Fruit fly (Drosophila melanogaster) whole organism, embryonic: Measurements from ENCODE around the gene Gr61a.

ENCODE experiments used
- CG10462 ChIP-seq: fragments of 200-800 bp; sonication (Bioruptor generic); optimal IDR thresholded peaks from 2 replicates; lab custom pipeline; 2016; ENCODE audit warnings: missing biosample characterization, missing genetic modification characterization
- CG10654 ChIP-seq: fragments of 200-800 bp; sonication (Bioruptor generic); optimal IDR thresholded peaks from 2 replicates; lab custom pipeline; 2016; ENCODE audit warnings: missing biosample characterization, missing genetic modification characterization
- CG11398 ChIP-seq: fragments of 200-800 bp; sonication (Bioruptor generic); optimal IDR thresholded peaks from 2 replicates; lab custom pipeline; 2016; ENCODE audit warnings: missing biosample characterization, missing genetic modification characterization
- CG13123 ChIP-seq: fragments of 200-800 bp; sonication (Bioruptor generic); optimal IDR thresholded peaks from 2 replicates; lab custom pipeline; 2016; ENCODE audit warnings: missing biosample characterization, missing genetic modification characterization
- CG13894 ChIP-seq: fragments of 200-800 bp; sonication (Bioruptor generic); optimal IDR thresholded peaks from 3 replicates; lab custom pipeline; 2018; ENCODE audit warnings: missing biosample characterization, mild to moderate bottlenecking, missing genetic modification characterization, moderate library complexity
- CG1647 ChIP-seq: fragments of 200-800 bp; sonication (Bioruptor generic); optimal IDR thresholded peaks from 3 replicates; lab custom pipeline; 2016; ENCODE audit warnings: missing biosample characterization, missing genetic modification characterization
- CG17361 ChIP-seq: fragments of 200-800 bp; sonication (Bioruptor generic); IDR thresholded peaks from 3 replicates; pipeline ENCODE4 v1.3.6; 2022; ENCODE audit warnings: missing biosample characterization, missing genetic modification characterization
- CG17802 ChIP-seq: fragments of 200-800 bp; sonication (Bioruptor generic); optimal IDR thresholded peaks from 2 replicates; lab custom pipeline; 2018; ENCODE audit warnings: missing biosample characterization, mild to moderate bottlenecking, missing genetic modification characterization, moderate library complexity
- CG18011 ChIP-seq: fragments of 200-800 bp; sonication (Bioruptor generic); optimal IDR thresholded peaks from 2 replicates; lab custom pipeline; 2017; ENCODE audit warnings: missing biosample characterization, missing genetic modification characterization, mild to moderate bottlenecking, moderate library complexity, missing genotype
- CG18764 ChIP-seq: fragments of 200-800 bp; sonication (Bioruptor generic); optimal IDR thresholded peaks from 3 replicates; lab custom pipeline; 2016; ENCODE audit warnings: missing biosample characterization, missing genetic modification characterization
- CG2875 ChIP-seq: fragments of 200-800 bp; sonication (Bioruptor generic); optimal IDR thresholded peaks from 2 replicates; lab custom pipeline; 2017; ENCODE audit warnings: missing biosample characterization, mild to moderate bottlenecking, missing genetic modification characterization, missing genetic modification reagents
- CG34224 ChIP-seq: fragments of 200-800 bp; sonication (Bioruptor generic); IDR thresholded peaks from 3 replicates; pipeline ENCODE4 v1.3.6; 2022; ENCODE audit warnings: missing biosample characterization, missing genetic modification characterization; ENCODE audit not compliant: partially characterized antibody
- CG3726 ChIP-seq: fragments of 200-800 bp; sonication (Bioruptor generic); IDR thresholded peaks from 3 replicates; pipeline ENCODE4, ENCODE4 v1.3.6; 2022; ENCODE audit warnings: missing biosample characterization, missing genetic modification characterization
- CG4424 ChIP-seq: fragments of 200-800 bp; sonication (Bioruptor generic); optimal IDR thresholded peaks from 3 replicates; lab custom pipeline; 2016; ENCODE audit warnings: missing biosample characterization, missing genetic modification characterization
- CG4820 ChIP-seq: fragments of 200-800 bp; sonication (Bioruptor generic); optimal IDR thresholded peaks from 3 replicates; lab custom pipeline; 2016; ENCODE audit warnings: missing biosample characterization, missing genetic modification characterization
- CG6813 ChIP-seq: fragments of 200-800 bp; sonication (Bioruptor generic); optimal IDR thresholded peaks from 2 replicates; lab custom pipeline; 2017; ENCODE audit warnings: missing biosample characterization, missing genetic modification characterization, mild to moderate bottlenecking, moderate library complexity, missing genetic modification reagents
- CG7928 ChIP-seq: fragments of 200-800 bp; sonication (Bioruptor generic); optimal IDR thresholded peaks from 2 replicates; lab custom pipeline; 2017; ENCODE audit warnings: missing biosample characterization, mild to moderate bottlenecking, missing genetic modification characterization
- CG8478 ChIP-seq: fragments of >200 bp; optimal IDR thresholded peaks from 2 replicates; lab custom pipeline; 2018
- CG9609 ChIP-seq: fragments of 200-800 bp; sonication (Bioruptor generic); optimal IDR thresholded peaks from 3 replicates; lab custom pipeline; 2016; ENCODE audit warnings: missing biosample characterization, missing genetic modification characterization
- Elba2 ChIP-seq: fragments of 200-800 bp; sonication (Bioruptor generic); optimal IDR thresholded peaks from 3 replicates; lab custom pipeline; 2016; ENCODE audit warnings: missing biosample characterization, missing genetic modification characterization
- HLH3B ChIP-seq: fragments of 200-800 bp; sonication (Bioruptor generic); IDR thresholded peaks from 2 replicates; pipeline ENCODE4 v1.3.6; 2022; ENCODE audit warnings: missing biosample characterization, missing genetic modification characterization
- Hey ChIP-seq: fragments of 200-800 bp; sonication (Bioruptor generic); optimal IDR thresholded peaks from 3 replicates; lab custom pipeline; 2018; ENCODE audit warnings: missing biosample characterization, mild to moderate bottlenecking, missing genetic modification characterization
- Hmr ChIP-seq: fragments of 200-800 bp; sonication (Bioruptor generic); optimal IDR thresholded peaks from 3 replicates; lab custom pipeline; 2017; ENCODE audit warnings: mild to moderate bottlenecking, missing biosample characterization, missing genetic modification reagents, missing genetic modification characterization
- Hr3 ChIP-seq: fragments of 200-800 bp; sonication (Bioruptor generic); optimal IDR thresholded peaks from 3 replicates; lab custom pipeline; 2016; ENCODE audit warnings: missing biosample characterization, missing genetic modification characterization
- Hsf ChIP-seq: fragments of 200-800 bp; sonication (Bioruptor generic); optimal IDR thresholded peaks from 3 replicates; lab custom pipeline; 2016; ENCODE audit warnings: missing biosample characterization, missing genetic modification characterization
- Lhr ChIP-seq: fragments of 200-800 bp; sonication (Bioruptor generic); optimal IDR thresholded peaks from 3 replicates; lab custom pipeline; 2017; ENCODE audit warnings: mild to moderate bottlenecking, missing biosample characterization, missing genetic modification reagents, missing genetic modification characterization
- NC2α ChIP-seq: fragments of 200-800 bp; sonication (Bioruptor generic); optimal IDR thresholded peaks from 2 replicates; lab custom pipeline; 2016; ENCODE audit warnings: missing biosample characterization, missing genetic modification characterization
- Neu2 ChIP-seq: fragments of 200-800 bp; sonication (Bioruptor generic); optimal IDR thresholded peaks from 3 replicates; lab custom pipeline; 2016; ENCODE audit warnings: missing biosample characterization, missing genetic modification characterization, borderline replicate concordance
- Nf-YB ChIP-seq: fragments of 200-800 bp; sonication (Bioruptor generic); optimal IDR thresholded peaks from 3 replicates; lab custom pipeline; 2019; ENCODE audit warnings: missing biosample characterization, mild to moderate bottlenecking, missing genetic modification characterization, moderate library complexity
- Oli ChIP-seq: fragments of 200-800 bp; sonication (Bioruptor generic); optimal IDR thresholded peaks from 2 replicates; lab custom pipeline; 2018; ENCODE audit warnings: missing biosample characterization, mild to moderate bottlenecking, missing genetic modification characterization, moderate library complexity
- Scr ChIP-seq: fragments of 200-800 bp; sonication (Bioruptor generic); IDR thresholded peaks from 2 replicates; pipeline ENCODE4 v1.3.6; 2022; ENCODE audit warnings: missing biosample characterization, missing genetic modification characterization; ENCODE audit not compliant: partially characterized antibody
- Sox100B ChIP-seq: fragments of 200-800 bp; sonication (Bioruptor generic); optimal IDR thresholded peaks from 3 replicates; lab custom pipeline; 2018; ENCODE audit warnings: missing biosample characterization, mild to moderate bottlenecking, missing genetic modification characterization
- Sry-β ChIP-seq: fragments of 200-800 bp; sonication (Bioruptor generic); optimal IDR thresholded peaks from 2 replicates; lab custom pipeline; 2018; ENCODE audit warnings: missing biosample characterization, mild to moderate bottlenecking, missing genetic modification characterization, moderate library complexity
- Sry-δ ChIP-seq: fragments of 200-800 bp; sonication (Bioruptor generic); optimal IDR thresholded peaks from 2 replicates; lab custom pipeline; 2016; ENCODE audit warnings: missing biosample characterization, missing genetic modification characterization
- al ChIP-seq: fragments of 200-800 bp; sonication (Bioruptor generic); IDR thresholded peaks from 2 replicates; pipeline ENCODE4 v1.3.6; 2022; ENCODE audit warnings: missing biosample characterization, missing genetic modification characterization
- ara ChIP-seq: fragments of 200-800 bp; sonication (Bioruptor generic); IDR thresholded peaks from 2 replicates; pipeline ENCODE4 v1.3.6; 2022; ENCODE audit warnings: missing biosample characterization, missing genetic modification characterization
- ase ChIP-seq: fragments of 200-800 bp; sonication (Bioruptor generic); IDR thresholded peaks from 3 replicates; pipeline ENCODE4 v1.3.6; 2022; ENCODE audit warnings: missing biosample characterization, missing genetic modification characterization
- bigmax ChIP-seq: fragments of 200-800 bp; sonication (Bioruptor generic); optimal IDR thresholded peaks from 2 replicates; lab custom pipeline; 2018; ENCODE audit warnings: missing biosample characterization, mild to moderate bottlenecking, missing genetic modification characterization
- caup ChIP-seq: fragments of 200-800 bp; sonication (Bioruptor generic); optimal IDR thresholded peaks from 3 replicates; lab custom pipeline; 2017; ENCODE audit warnings: missing biosample characterization, mild to moderate bottlenecking, missing genetic modification characterization, moderate library complexity; ENCODE audit not compliant: severe bottlenecking
- cwo ChIP-seq: fragments of 200-800 bp; sonication (Bioruptor generic); optimal IDR thresholded peaks from 3 replicates; lab custom pipeline; 2017; ENCODE audit warnings: missing biosample characterization, missing genetic modification characterization, mild to moderate bottlenecking, moderate library complexity, missing genetic modification reagents
- da ChIP-seq: fragments of 200-800 bp; sonication (Bioruptor generic); optimal IDR thresholded peaks from 2 replicates; lab custom pipeline; 2016; ENCODE audit warnings: missing biosample characterization, missing genetic modification characterization
- dm ChIP-seq: fragments of 200-800 bp; sonication (Bioruptor generic); optimal IDR thresholded peaks from 3 replicates; lab custom pipeline; 2016; ENCODE audit warnings: missing biosample characterization, missing genetic modification characterization
- ems ChIP-seq: fragments of 200-800 bp; sonication (Bioruptor generic); optimal IDR thresholded peaks from 3 replicates; lab custom pipeline; 2016; ENCODE audit warnings: missing biosample characterization, missing genetic modification characterization
- gt ChIP-seq: fragments of 200-800 bp; sonication (Bioruptor generic); IDR thresholded peaks from 2 replicates; pipeline ENCODE4 v1.3.6; 2022; ENCODE audit warnings: missing biosample characterization, missing genetic modification characterization
- ham ChIP-seq: fragments of 200-800 bp; sonication (Bioruptor generic); IDR thresholded peaks from 2 replicates; pipeline ENCODE4 v1.3.6; 2022; ENCODE audit warnings: missing biosample characterization, missing genetic modification characterization
- jing ChIP-seq: fragments of 200-800 bp; sonication (Bioruptor generic); optimal IDR thresholded peaks from 2 replicates; lab custom pipeline; 2018; ENCODE audit warnings: missing biosample characterization, mild to moderate bottlenecking, missing genetic modification characterization
- phol ChIP-seq: fragments of 200-800 bp; sonication (Bioruptor generic); optimal IDR thresholded peaks from 3 replicates; lab custom pipeline; 2018; ENCODE audit warnings: missing biosample characterization, mild to moderate bottlenecking, missing genetic modification characterization, moderate library complexity
- sens-2 ChIP-seq: fragments of 200-800 bp; sonication (Bioruptor generic); IDR thresholded peaks from 2 replicates; pipeline ENCODE4 v1.3.6; 2022; ENCODE audit warnings: missing biosample characterization, missing genetic modification characterization
- sisA ChIP-seq: fragments of 200-800 bp; sonication (Bioruptor generic); IDR thresholded peaks from 2 replicates; pipeline ENCODE4 v1.3.6; 2022; ENCODE audit warnings: missing biosample characterization, missing genetic modification characterization
- sna ChIP-seq: fragments of 200-800 bp; sonication (Bioruptor generic); IDR thresholded peaks from 2 replicates; pipeline ENCODE4 v1.3.6; 2022; ENCODE audit warnings: missing biosample characterization, missing genetic modification characterization; ENCODE audit not compliant: partially characterized antibody

Gene Gr61a

dm6 chr3L:819297-819886 lies 21.9 kb upstream of the Gr61a start (continued):
- TF ChIP-seq ems (GFP tag; lab: Kevin White, UChicago) (peak; percentile 87), CG3726 (GFP tag; lab: Robert Waterston, UW) (peak; percentile 87), CG10462 (peak; percentile 75), sisA (GFP tag; lab: Robert Waterston, UW) (peak; percentile 94), CG8478 (lab: Kevin White, UChicago) (no peak), CG34224 (GFP tag; lab: Robert Waterston, UW) (no peak), ara (GFP tag; lab: Robert Waterston, UW) (peak; percentile 91), CG4820 (GFP tag; lab: Kevin White, UChicago) (peak; percentile 86), CG4424 (GFP tag; lab: Kevin White, UChicago) (peak; percentile 82), caup (GFP tag; lab: Kevin White, UChicago) (peak; percentile 90), NC2α (GFP tag; lab: Kevin White, UChicago) (peak; percentile 62), Scr (GFP tag; lab: Robert Waterston, UW) (no peak), HLH3B (peak; percentile 95), da (GFP tag; lab: Kevin White, UChicago) (peak; percentile 69), ase (peak; percentile 95), CG6813 (GFP tag; lab: Kevin White, UChicago) (peak; percentile 82), bigmax (no peak), ham (GFP tag; lab: Robert Waterston, UW) (peak; percentile 77), sna (GFP tag; lab: Robert Waterston, UW) (no peak), Lhr (GFP tag; lab: Kevin White, UChicago) (peak; percentile 59), Hmr (GFP tag; lab: Kevin White, UChicago) (peak; percentile 80), CG11398 (GFP tag; lab: Kevin White, UChicago) (peak; percentile 86), jing (GFP tag; lab: Kevin White, UChicago) (peak; percentile 83), CG13894 (tag; lab: Kevin White, UChicago) (peak; percentile 87), sens-2 (GFP tag; lab: Robert Waterston, UW) (peak; percentile 94), CG7928 (GFP tag; lab: Kevin White, UChicago) (peak; percentile 56), cwo (GFP tag; lab: Kevin White, UChicago) (peak; percentile 84), CG17802 (tag; lab: Kevin White, UChicago) (peak; percentile 57), Sox100B (GFP tag; lab: Kevin White, UChicago) (peak; percentile 75), CG10654 (peak; percentile 84), Neu2 (GFP tag; lab: Kevin White, UChicago) (no peak), Hr3 (GFP tag; lab: Kevin White, UChicago) (peak; percentile 78), CG18764 (GFP tag; lab: Kevin White, UChicago) (peak; percentile 80), CG9609 (GFP tag; lab: Kevin White, UChicago) (peak; percentile 84), dm (GFP tag; lab: Kevin White, UChicago) (peak; percentile 79), CG18011 (GFP tag; lab: Kevin White, UChicago) (peak; percentile 66), CG17361 (peak; percentile 73), CG1647 (GFP tag; lab: Kevin White, UChicago) (peak; percentile 83), Elba2 (GFP tag; lab: Kevin White, UChicago) (no peak), Nf-YB (GFP tag; lab: Kevin White, UChicago) (peak; percentile 56), CG2875 (peak; percentile 81), Sry-β (GFP tag; lab: Kevin White, UChicago) (peak; percentile 14), phol (tag; lab: Kevin White, UChicago) (peak; percentile 80), al (peak; percentile 86), gt (GFP tag; lab: Robert Waterston, UW) (peak; percentile 78), Sry-δ (GFP tag; lab: Kevin White, UChicago) (peak; percentile 49), CG13123 (GFP tag; lab: Kevin White, UChicago) (peak; percentile 66), Oli (tag; lab: Kevin White, UChicago) (peak; percentile 88), Hey (peak; percentile 49), Hsf (GFP tag; lab: Kevin White, UChicago) (peak; percentile 78)
